Fruit fly (Drosophila melanogaster): Measurements from ENCODE around the gene CG14683.

CG14683 gene

DNA sequence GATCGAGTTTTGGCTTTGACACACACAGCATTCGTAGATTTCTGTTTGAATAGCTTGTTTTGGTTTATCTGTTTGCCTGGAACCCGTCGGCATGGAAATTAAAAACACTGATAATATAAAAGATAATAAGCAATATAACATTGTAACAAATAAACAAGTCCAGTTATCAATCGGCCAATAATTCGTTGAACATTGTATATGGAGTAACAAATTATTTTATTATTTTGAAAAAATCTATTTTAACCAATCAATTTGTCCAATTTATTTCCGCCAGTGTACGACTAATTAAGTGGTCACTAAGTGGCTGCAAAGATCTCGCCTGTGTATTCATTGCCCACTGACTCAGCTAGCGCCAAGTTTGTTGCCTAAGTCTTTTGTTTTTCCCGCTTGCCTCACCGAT is 7.6 kb upstream of the CG14683 start (continued):
- TF ChIP-seq Bdp1 (GFP tag; optimal IDR thresholded peaks at IDR 0.05) = no peak
- no peak for TF ChIP-seq CG13287 (GFP tag; IDR thresholded peaks at IDR 0.05; ENCODE audit: partially characterized antibody)
- 0 out of 3 replicates have a peak, but pooled peaks have one; percentile 9 for TF ChIP-seq CG11093 (GFP tag; IDR thresholded peaks at IDR 0.05)
- no peak for TF ChIP-seq CG17802 (tag; optimal IDR thresholded peaks at IDR 0.05)
- no peak for TF ChIP-seq z (GFP tag; IDR thresholded peaks at IDR 0.05)
- TF ChIP-seq sug (tag; optimal IDR thresholded peaks at IDR 0.05) = peak; percentile 4
- no peak for TF ChIP-seq Tbp (GFP tag; optimal IDR thresholded peaks at IDR 0.05)
- no peak for TF ChIP-seq toy (GFP tag; IDR thresholded peaks at IDR 0.05)
- no peak for TF ChIP-seq CG15073 (GFP tag; optimal IDR thresholded peaks at IDR 0.05)
- no peak for TF ChIP-seq CG9609 (GFP tag; optimal IDR thresholded peaks at IDR 0.05)
- TF ChIP-seq Atf3 (GFP tag; optimal IDR thresholded peaks at IDR 0.05) = no peak
- peak; percentile 59 for TF ChIP-seq CG6689 (GFP tag; IDR thresholded peaks at IDR 0.05)
- TF ChIP-seq dmrt11E (tag; optimal IDR thresholded peaks at IDR 0.05) = no peak
- peak; percentile 51; the same call in 1 of the 2 replicates for TF ChIP-seq ara (GFP tag; IDR thresholded peaks at IDR 0.05)
- no peak for TF ChIP-seq trh (GFP tag; optimal IDR thresholded peaks at IDR 0.05)
- TF ChIP-seq Jarid2 (GFP tag; optimal IDR thresholded peaks at IDR 0.05) = no peak
- 0 out of 3 replicates have a peak, but pooled peaks have one; percentile 13 for TF ChIP-seq H15 (GFP tag; IDR thresholded peaks at IDR 0.05)
- TF ChIP-seq Oli (tag; optimal IDR thresholded peaks at IDR 0.05) = no peak
- TF ChIP-seq CG14860 (GFP tag; IDR thresholded peaks at IDR 0.05; ENCODE audit: partially characterized antibody) = no peak
- no peak for TF ChIP-seq CG9797 (GFP tag; optimal IDR thresholded peaks at IDR 0.05)
- no peak for TF ChIP-seq corto (GFP tag; optimal IDR thresholded peaks at IDR 0.05)
- peak; percentile 42 for TF ChIP-seq HHEX (GFP tag; optimal IDR thresholded peaks at IDR 0.05)
- peak; percentile 55 for TF ChIP-seq CG9215 (GFP tag; IDR thresholded peaks at IDR 0.05)
- no peak for TF ChIP-seq CG8290 (GFP tag; optimal IDR thresholded peaks at IDR 0.05)
- TF ChIP-seq CG8290 (tag; optimal IDR thresholded peaks at IDR 0.05) = peak in 1 of 2 experiments; percentile 43
- no peak for TF ChIP-seq Optix (GFP tag; IDR thresholded peaks at IDR 0.05)
- no peak for TF ChIP-seq CG7928 (GFP tag; optimal IDR thresholded peaks at IDR 0.05)
- TF ChIP-seq CG32772 (GFP tag; IDR thresholded peaks at IDR 0.05) = peak; percentile 29; the same call in 1 of the 2 replicates
- no peak for TF ChIP-seq CG10959 (GFP tag; IDR thresholded peaks at IDR 0.05)
- no peak for TF ChIP-seq Eip74EF (GFP tag; optimal IDR thresholded peaks at IDR 0.05)
- TF ChIP-seq repo (GFP tag; optimal IDR thresholded peaks at IDR 0.05) = no peak
- TF ChIP-seq Ets97D (GFP tag; optimal IDR thresholded peaks at IDR 0.05) = no peak
- no peak for TF ChIP-seq ro (GFP tag; IDR thresholded peaks at IDR 0.05)
- TF ChIP-seq Hr3 (GFP tag; optimal IDR thresholded peaks at IDR 0.05) = no peak
- TF ChIP-seq ab (GFP tag; optimal IDR thresholded peaks at IDR 0.05) = no peak
- peak; percentile 68 for TF ChIP-seq CG7839 (tag; optimal IDR thresholded peaks at IDR 0.05)
- TF ChIP-seq CG6813 (GFP tag; optimal IDR thresholded peaks at IDR 0.05) = peak; percentile 21
- TF ChIP-seq vnd (GFP tag; IDR thresholded peaks at IDR 0.05; ENCODE audit: partially characterized antibody) = no peak
- TF ChIP-seq sisA (GFP tag; IDR thresholded peaks at IDR 0.05) = no peak
- no peak for TF ChIP-seq her (GFP tag; optimal IDR thresholded peaks at IDR 0.05)
- no peak for TF ChIP-seq CG13123 (GFP tag; optimal IDR thresholded peaks at IDR 0.05)
- TF ChIP-seq sim (GFP tag; IDR thresholded peaks at IDR 0.05) = no peak
- TF ChIP-seq CG6791 (GFP tag; IDR thresholded peaks at IDR 0.05; ENCODE audit: partially characterized antibody) = no peak
- TF ChIP-seq hbn (GFP tag; IDR thresholded peaks at IDR 0.05; ENCODE audit: partially characterized antibody) = no peak
- no peak for TF ChIP-seq bigmax (GFP tag; optimal IDR thresholded peaks at IDR 0.05)
- no peak for TF ChIP-seq Adf1 (GFP tag; IDR thresholded peaks at IDR 0.05)
- peak; percentile 10 for TF ChIP-seq CG12071 (GFP tag; optimal IDR thresholded peaks at IDR 0.05)
- TF ChIP-seq fd64A (GFP tag; optimal IDR thresholded peaks at IDR 0.05) = no peak
- no peak for TF ChIP-seq twi (tag; optimal IDR thresholded peaks at IDR 0.05)
- TF ChIP-seq CG5953 (GFP tag; IDR thresholded peaks at IDR 0.05) = no peak
- no peak for TF ChIP-seq tll (GFP tag; optimal IDR thresholded peaks at IDR 0.05)
- peak; percentile 33; the same call in 1 of the 3 replicates for TF ChIP-seq B-H1 (GFP tag; IDR thresholded peaks at IDR 0.05)

All from whole organism, embryonic.